Worm (Caenorhabditis elegans): ENCODE data around the gene F13H8.5.

The F13H8.5 gene

DNA sequence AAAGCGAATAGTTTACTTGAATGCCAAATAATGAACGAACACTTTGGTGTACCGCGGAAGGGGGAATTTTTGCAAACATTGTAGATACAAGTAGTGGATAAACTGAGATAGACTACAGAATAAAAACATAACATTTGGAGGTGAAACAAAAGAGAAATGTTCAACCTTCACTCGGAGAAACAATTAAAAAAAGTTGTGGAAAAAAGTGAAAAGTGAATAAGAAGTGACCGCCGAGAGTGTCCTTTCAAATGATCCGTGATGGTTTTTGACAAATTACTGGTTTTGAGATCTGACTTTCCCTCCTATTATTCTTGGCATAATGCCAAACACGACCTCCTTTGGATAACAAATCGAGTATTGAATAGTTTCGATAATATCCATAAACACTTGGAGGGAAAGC lies 32.2 kb downstream of the F13H8.5 start:
- no peak for TF ChIP-seq pqm-1 (tag; optimal IDR thresholded peaks at IDR 0.05)
- no peak for TF ChIP-seq ceh-82 (tag; optimal IDR thresholded peaks at IDR 0.05)
- TF ChIP-seq nhr-85 (tag), result peak; percentile 57
- no peak for TF ChIP-seq grh-1 (GFP tag; IDR thresholded peaks at IDR 0.05)
- no peak for TF ChIP-seq pag-3 (tag; optimal IDR thresholded peaks at IDR 0.05; ENCODE audit: borderline replicate concordance, insufficient read depth)
- no peak for TF ChIP-seq sox-4 (tag; optimal IDR thresholded peaks at IDR 0.05)
- no peak for TF ChIP-seq dsc-1 (tag; optimal IDR thresholded peaks at IDR 0.05)
- TF ChIP-seq blmp-1 (tag; optimal IDR thresholded peaks at IDR 0.05), result peak; percentile 81
- no peak for TF ChIP-seq ces-1 (GFP tag; optimal IDR thresholded peaks at IDR 0.05)

DNA sequence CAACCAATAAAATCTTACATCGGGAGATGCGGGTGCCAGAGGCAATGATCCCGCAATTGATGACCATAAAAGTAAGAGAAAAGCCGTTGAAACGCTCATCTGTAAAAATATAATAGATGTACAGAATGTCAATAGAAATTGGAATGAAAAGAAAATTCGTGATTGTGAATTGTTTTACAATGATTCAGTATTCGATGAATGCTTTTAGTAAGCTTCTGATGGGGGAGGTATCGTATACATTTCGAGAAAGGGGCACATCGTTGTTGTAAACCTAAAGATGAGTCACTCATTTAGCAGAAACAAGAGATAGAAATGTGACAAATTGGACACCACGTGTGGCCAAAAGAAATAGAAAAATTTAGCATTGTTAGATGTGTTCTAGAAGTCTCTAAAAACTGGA lies 33.4 kb downstream of the F13H8.5 start, which contains the start of gene C30B5.6:
C30B5.6 (minus strand) TSS at position 101 of the 400 bp plus-strand sequence.
- TF ChIP-seq irx-1 (tag; optimal IDR thresholded peaks at IDR 0.05) (no peak), F16B12.6 (tag; optimal IDR thresholded peaks at IDR 0.05) (no peak), mep-1 (tag; optimal IDR thresholded peaks at IDR 0.05) (no peak), skn-1 (tag; optimal IDR thresholded peaks at IDR 0.05) (no peak)

DNA sequence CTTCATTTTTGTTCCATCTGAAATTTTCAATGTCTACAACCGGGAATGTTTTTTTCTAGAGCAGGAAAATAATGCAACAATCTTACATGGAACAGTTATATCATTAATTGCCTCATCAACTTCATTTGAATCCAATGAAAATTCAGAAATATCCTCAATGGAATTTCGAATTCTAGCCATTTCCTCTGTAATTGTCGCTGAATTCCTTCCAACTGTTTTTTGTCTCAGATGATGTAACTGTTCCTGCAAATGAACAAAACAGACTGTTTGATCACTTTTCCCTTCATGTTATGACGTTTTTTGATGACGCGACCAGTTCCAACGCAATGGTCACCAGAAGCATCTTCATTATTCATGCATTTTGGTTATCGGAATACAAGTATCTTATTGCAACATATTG lies 34.5 kb downstream of the F13H8.5 start:
- TF ChIP-seq ces-1 (GFP tag; optimal IDR thresholded peaks at IDR 0.05) (no peak), unc-86 (tag; optimal IDR thresholded peaks at IDR 0.05) (no peak), lin-13 (GFP tag; optimal IDR thresholded peaks at IDR 0.05) (no peak)

- TF ChIP-seq lin-14 (GFP tag; optimal IDR thresholded peaks at IDR 0.05) (no peak), unc-62 (GFP tag; optimal IDR thresholded peaks at IDR 0.05) (no peak), unc-30 (tag; optimal IDR thresholded peaks at IDR 0.05) (no peak), grh-1 (GFP tag; IDR thresholded peaks at IDR 0.05) (no peak)
Observed at ce11 chrII:6219346-6219745, 36.6 kb downstream of the F13H8.5 start, which contains the start of gene mks-2. TSS of gene mks-2 (minus strand) at chrII:6219446.

- TF ChIP-seq lin-14 (GFP tag; optimal IDR thresholded peaks at IDR 0.05) (no peak), lir-3 (tag; optimal IDR thresholded peaks at IDR 0.05; ENCODE audit: poor library complexity) (no peak), ceh-82 (tag; optimal IDR thresholded peaks at IDR 0.05) (no peak), C04F5.9 (tag; optimal IDR thresholded peaks at IDR 0.05) (no peak), zip-4 (GFP tag; optimal IDR thresholded peaks at IDR 0.05) (no peak), zag-1 (tag; optimal IDR thresholded peaks at IDR 0.05) (no peak), unc-86 (tag; optimal IDR thresholded peaks at IDR 0.05) (no peak), unc-98 (GFP tag; IDR thresholded peaks at IDR 0.05) (no peak), pqm-1 (tag; optimal IDR thresholded peaks at IDR 0.05) (no peak), nhr-84 (tag; optimal IDR thresholded peaks at IDR 0.05) (no peak), elt-3 (tag; optimal IDR thresholded peaks at IDR 0.05) (no peak), unc-30 (tag; optimal IDR thresholded peaks at IDR 0.05) (no peak)
Observed at ce11 chrII:6208116-6208515, 47.8 kb downstream of the F13H8.5 start, which contains the start of gene daf-37. TSS of gene daf-37 (minus strand) at chrII:6208216.

- no peak for TF ChIP-seq nhr-12 (tag; optimal IDR thresholded peaks at IDR 0.05)
- peak; percentile 94 for TF ChIP-seq fkh-10 (GFP tag; optimal IDR thresholded peaks at IDR 0.05)
- TF ChIP-seq lin-14 (GFP tag; optimal IDR thresholded peaks at IDR 0.05), result peak; percentile 37
- no peak for TF ChIP-seq nhr-20 (tag; optimal IDR thresholded peaks at IDR 0.05)
Observed at ce11 chrII:6207252-6207651, 48.7 kb downstream of the F13H8.5 start.

ce11 chrII:6202910-6203309 lies 53.0 kb downstream of the F13H8.5 start, which contains the start of gene C30B5.17:
TSS of gene C30B5.17 (minus strand) at chrII:6203010.
- TF ChIP-seq mep-1 (tag; optimal IDR thresholded peaks at IDR 0.05) (no peak), unc-30 (tag; optimal IDR thresholded peaks at IDR 0.05) (no peak), jun-1 (tag; optimal IDR thresholded peaks at IDR 0.05) (no peak), ceh-63 (GFP tag; optimal IDR thresholded peaks at IDR 0.05) (no peak)

Measured in whole organism, L1 larva.